Worm (Caenorhabditis elegans): ENCODE measurements around the gene Y75D11A.6.

ce11 chrX:1703840-1704239 lies 44.5 kb downstream of the Y75D11A.6 start, which contains the start of gene C36C9.5:
- no peak for TF ChIP-seq ceh-82 (tag; optimal IDR thresholded peaks at IDR 0.05)
- no peak for TF ChIP-seq ztf-11 (tag; optimal IDR thresholded peaks at IDR 0.05)
- TF ChIP-seq nhr-6 (tag; optimal IDR thresholded peaks at IDR 0.05) = no peak
